Worm (Caenorhabditis elegans) whole organism, L1 larva: ENCODE results near the gene oac-15.

ENCODE experiments used
- F16B12.6 ChIP-seq: fragments of 150-350 bp; optimal IDR thresholded peaks from 2 replicates; lab custom pipeline; 2014; ENCODE audit warnings: missing biosample characterization, missing genetic modification characterization
- Y116A8C.19 ChIP-seq: sonication (generic microtip); optimal IDR thresholded peaks from 2 replicates; lab custom pipeline; 2016; ENCODE audit warnings: missing compliant biosample characterization, missing genetic modification characterization, borderline replicate concordance
- blmp-1 ChIP-seq: fragments of 150-350 bp; optimal IDR thresholded peaks from 2 replicates; lab custom pipeline; 2014; ENCODE audit warnings: missing biosample characterization, missing genetic modification characterization
- ceh-88 ChIP-seq: fragments of 200-800 bp; sonication (Bioruptor generic); IDR thresholded peaks from 2 replicates; pipeline ENCODE4 v1.3.6; 2022; ENCODE audit warnings: missing genetic modification characterization, missing compliant biosample characterization
- ceh-90 ChIP-seq: sonication (generic microtip); optimal IDR thresholded peaks from 2 replicates; lab custom pipeline; 2016; ENCODE audit warnings: missing genetic modification characterization, missing compliant biosample characterization
- dpl-1 ChIP-seq, 3 experiments: fragments of 150-350 bp in 2 of 3; sonication (generic microtip) in 1 of 3; optimal IDR thresholded peaks; 2 replicates each; lab custom pipeline; 2014 to 2017; ENCODE audit warnings: missing biosample characterization in 3 of 3, missing genetic modification characterization in 3 of 3, missing genetic modification reagents in 3 of 3
- dsc-1 ChIP-seq: sonication (generic microtip); optimal IDR thresholded peaks from 2 replicates; lab custom pipeline; 2016; ENCODE audit warnings: mild to moderate bottlenecking, missing genetic modification characterization, missing compliant biosample characterization
- efl-1 ChIP-seq, 4 experiments: fragments of 150-350 bp; optimal IDR thresholded peaks in 3 of 4; peaks in 1 of 4; 1 replicate in 1 of 4; 2 replicates in 3 of 4; lab custom pipeline; 2014; ENCODE audit warnings: missing biosample characterization in 2 of 4, missing genetic modification characterization in 2 of 4, missing genetic modification reagents in 2 of 4
- elt-2 ChIP-seq: sonication (generic microtip); optimal IDR thresholded peaks from 2 replicates; lab custom pipeline; 2016; ENCODE audit warnings: missing genetic modification characterization, mild to moderate bottlenecking, inconsistent platforms, missing compliant biosample characterization, missing genetic modification reagents
- elt-3 ChIP-seq, 6 experiments: fragments of 150-350 bp in 1 of 6; sonication (generic microtip); optimal IDR thresholded peaks; 2 replicates each; lab custom pipeline; 2017 to 2018; ENCODE audit warnings: missing biosample characterization in 6 of 6, missing genetic modification characterization in 6 of 6, inconsistent platforms in 1 of 6
- fkh-10 ChIP-seq: sonication (generic microtip); optimal IDR thresholded peaks from 2 replicates; lab custom pipeline; 2017; ENCODE audit warnings: missing biosample characterization, missing genetic modification reagents, missing genetic modification characterization
- fkh-8 ChIP-seq: sonication (generic microtip); optimal IDR thresholded peaks from 2 replicates; lab custom pipeline; 2016; ENCODE audit warnings: mild to moderate bottlenecking, missing genetic modification characterization, missing compliant biosample characterization
- hlh-17 ChIP-seq: fragments of 200-800 bp; sonication (Bioruptor generic); optimal IDR thresholded peaks from 2 replicates; lab custom pipeline; 2018; ENCODE audit warnings: missing genetic modification characterization, mild to moderate bottlenecking, missing compliant biosample characterization, moderate library complexity, borderline replicate concordance
- hpl-2 ChIP-seq: fragments of 150-350 bp; optimal IDR thresholded peaks from 2 replicates; lab custom pipeline; 2014; ENCODE audit warnings: missing biosample characterization, missing genetic modification reagents, missing genetic modification characterization
- lin-14 ChIP-seq: fragments of 200-800 bp; sonication (Bioruptor generic); optimal IDR thresholded peaks from 2 replicates; lab custom pipeline; 2018; ENCODE audit warnings: mild to moderate bottlenecking, missing genetic modification characterization, moderate library complexity, missing compliant biosample characterization
- lin-15B ChIP-seq: fragments of 150-350 bp; sonication (generic microtip); optimal IDR thresholded peaks from 3 replicates; lab custom pipeline; 2014; ENCODE audit warnings: missing biosample characterization, missing genetic modification characterization
- lin-35 ChIP-seq, 2 experiments: fragments of 150-350 bp; optimal IDR thresholded peaks; 2 replicates each; lab custom pipeline; 2014; ENCODE audit warnings: missing biosample characterization in 2 of 2, missing genetic modification characterization in 2 of 2, missing genetic modification reagents in 2 of 2
- lin-39 ChIP-seq: fragments of 150-350 bp; optimal IDR thresholded peaks from 2 replicates; lab custom pipeline; 2014; ENCODE audit warnings: missing biosample characterization, missing genetic modification reagents, missing genetic modification characterization
- mab-9 ChIP-seq: fragments of 200-800 bp; sonication (Bioruptor generic); IDR thresholded peaks from 2 replicates; pipeline ENCODE4 v1.3.6; 2022; ENCODE audit warnings: missing genetic modification reagents, missing genetic modification characterization, missing compliant biosample characterization
- mdl-1 ChIP-seq, 2 experiments: fragments of 150-350 bp; optimal IDR thresholded peaks; 2 replicates each; lab custom pipeline; 2014 to 2017; ENCODE audit warnings: missing biosample characterization in 2 of 2, missing genetic modification characterization in 2 of 2, inconsistent platforms in 1 of 2
- nhr-19 ChIP-seq: fragments of 200-800 bp; sonication (Bioruptor generic); conservative IDR thresholded peaks from 2 replicates; pipeline ENCODE4 v1.3.6; 2022; ENCODE audit warnings: missing genetic modification characterization, missing compliant biosample characterization
- nhr-77 ChIP-seq: fragments of 150-350 bp; optimal IDR thresholded peaks from 2 replicates; lab custom pipeline; 2014; ENCODE audit warnings: missing biosample characterization, missing genetic modification characterization
- nhr-85 ChIP-seq: sonication (generic microtip); peaks from one replicate; lab custom pipeline; 2016; ENCODE audit warnings: missing genetic modification characterization, inconsistent platforms, missing compliant biosample characterization
- pag-3 ChIP-seq: sonication (generic microtip); optimal IDR thresholded peaks from 2 replicates; lab custom pipeline; 2017; ENCODE audit warnings: missing genetic modification characterization, mild to moderate bottlenecking, missing compliant biosample characterization, antibody characterized with exemption, borderline replicate concordance; ENCODE audit not compliant: insufficient read depth
- pqm-1 ChIP-seq: sonication (generic microtip); optimal IDR thresholded peaks from 3 replicates; lab custom pipeline; 2017; ENCODE audit warnings: missing biosample characterization, missing genetic modification characterization
- snpc-4 ChIP-seq: fragments of 150-350 bp; optimal IDR thresholded peaks from 2 replicates; lab custom pipeline; 2014; ENCODE audit warnings: missing biosample characterization, missing genetic modification characterization
- snu-23 ChIP-seq: sonication (generic microtip); optimal IDR thresholded peaks from 2 replicates; lab custom pipeline; 2016; ENCODE audit warnings: missing genetic modification characterization, missing compliant biosample characterization
- swsn-7 ChIP-seq: sonication (generic microtip); optimal IDR thresholded peaks from 2 replicates; lab custom pipeline; 2016; ENCODE audit warnings: missing genetic modification characterization, missing compliant biosample characterization
- tlp-1 ChIP-seq: fragments of 150-350 bp; optimal IDR thresholded peaks from 2 replicates; lab custom pipeline; 2014; ENCODE audit warnings: missing biosample characterization, missing genetic modification characterization
- unc-130 ChIP-seq: fragments of 150-350 bp; optimal IDR thresholded peaks from 2 replicates; lab custom pipeline; 2017; ENCODE audit warnings: missing biosample characterization, missing genetic modification characterization, inconsistent platforms
- unc-98 ChIP-seq: fragments of 200-800 bp; sonication (Bioruptor generic); IDR thresholded peaks from 2 replicates; pipeline ENCODE4 v1.3.6; 2022; ENCODE audit warnings: missing genetic modification characterization, missing compliant biosample characterization
- zag-1 ChIP-seq: fragments of 150-350 bp; optimal IDR thresholded peaks from 2 replicates; lab custom pipeline; 2014; ENCODE audit warnings: missing biosample characterization, missing genetic modification characterization
- ztf-11 ChIP-seq, 2 experiments: sonication (generic microtip); optimal IDR thresholded peaks; 2 replicates each; lab custom pipeline; 2016 to 2017; ENCODE audit warnings: missing genetic modification characterization in 2 of 2, missing biosample characterization in 1 of 2, missing compliant biosample characterization in 1 of 2

Gene oac-15

ce11 chrV:16225524-16226116 is 15.9 kb upstream of the oac-15 start:
- no peak for TF ChIP-seq lin-35 (GFP tag; optimal IDR thresholded peaks at IDR 0.05; lab: Kevin White, UChicago)
- peak; percentile 69 for TF ChIP-seq snpc-4 (tag; lab: Kevin White, UChicago)
- TF ChIP-seq, all 84 proteins: peak for 1

ce11 chrV:16224027-16224426 is 14.3 kb upstream of the oac-15 start, which contains the start of gene stdh-2:
TSS of gene stdh-2 (plus strand) at chrV:16224327.
- TF ChIP-seq pqm-1, result no peak
- TF ChIP-seq dpl-1 (GFP tag; optimal IDR thresholded peaks at IDR 0.05; lab: Kevin White, UChicago), result no peak
- TF ChIP-seq nhr-19 (GFP tag; lab: Robert Waterston, UW), result no peak
- no peak for TF ChIP-seq lin-35 (GFP tag; optimal IDR thresholded peaks at IDR 0.05; lab: Kevin White, UChicago)
- TF ChIP-seq pag-3 (tag; lab: Kevin White, UChicago), result no peak
- no peak for TF ChIP-seq elt-2 (tag; lab: Kevin White, UChicago)
- no peak for TF ChIP-seq mdl-1 (tag; optimal IDR thresholded peaks at IDR 0.05; lab: Kevin White, UChicago)
- no peak for TF ChIP-seq swsn-7 (tag; lab: Kevin White, UChicago)
- TF ChIP-seq fkh-10, result no peak
- TF ChIP-seq F16B12.6 (tag; lab: Kevin White, UChicago), result no peak

ce11 chrV:16220020-16220419 is 10.3 kb upstream of the oac-15 start:
- no peak for TF ChIP-seq tlp-1 (tag; lab: Kevin White, UChicago)
- no peak for TF ChIP-seq zag-1 (tag; lab: Kevin White, UChicago)
- no peak for TF ChIP-seq nhr-77 (tag; lab: Kevin White, UChicago)
- TF ChIP-seq ztf-11 (tag; optimal IDR thresholded peaks at IDR 0.05; lab: Kevin White, UChicago), result no peak
- TF ChIP-seq nhr-85, result no peak
- no peak for TF ChIP-seq lin-15B
- TF ChIP-seq unc-130, result no peak
- no peak for TF ChIP-seq Y116A8C.19 (tag; lab: Kevin White, UChicago)
- TF ChIP-seq snu-23 (GFP tag; lab: Kevin White, UChicago), result no peak
- no peak for TF ChIP-seq fkh-8 (tag; lab: Kevin White, UChicago)
- no peak for TF ChIP-seq mab-9 (GFP tag; lab: Robert Waterston, UW)
- TF ChIP-seq ceh-90, result no peak
- no peak for TF ChIP-seq hlh-17
- TF ChIP-seq lin-14 (GFP tag; lab: Kevin White, UChicago), result no peak
- TF ChIP-seq unc-98 (GFP tag; lab: Robert Waterston, UW), result no peak

ce11 chrV:16218972-16219757 is 9.4 kb upstream of the oac-15 start, which contains the start of gene glc-1:
TSS of gene glc-1 (plus strand) at chrV:16219634.
- TF ChIP-seq dsc-1 (tag; lab: Kevin White, UChicago) (no peak), blmp-1 (peak; percentile 30), lin-39 (tag; lab: Kevin White, UChicago) (no peak), elt-3 (tag; optimal IDR thresholded peaks at IDR 0.05; lab: Kevin White, UChicago) (peak in 1 of 6 experiments; percentile 87), hpl-2 (GFP tag; lab: Kevin White, UChicago) (no peak), lin-35 (GFP tag; optimal IDR thresholded peaks at IDR 0.05; lab: Kevin White, UChicago) (peak in 1 of 2 experiments; percentile 9), elt-2 (tag; lab: Kevin White, UChicago) (peak; percentile 15), nhr-77 (tag; lab: Kevin White, UChicago) (no peak)

- TF ChIP-seq elt-3 (tag; optimal IDR thresholded peaks at IDR 0.05; lab: Kevin White, UChicago), result peak in 1 of 6 experiments; percentile 26
- TF ChIP-seq efl-1 (optimal IDR thresholded peaks at IDR 0.05; lab: Kevin White, UChicago), result no peak
- TF ChIP-seq efl-1 (GFP tag; optimal IDR thresholded peaks at IDR 0.05 in 1 of 2; lab: Kevin White, UChicago), result peak in 1 of 2 experiments; percentile 31
- no peak for TF ChIP-seq ceh-88 (GFP tag; lab: Robert Waterston, UW)
Measured at ce11 chrV:16218522-16218921, 8.8 kb upstream of the oac-15 start, which contains the start of gene F11A5.15. TSS of gene F11A5.15 (minus strand) at chrV:16218622.
